Worm (Caenorhabditis elegans) whole organism, L4 larva: Measurements from ENCODE around the gene C01G5.5.

ENCODE experiments used
- F26F4.8 ChIP-seq: fragments of 200-800 bp; sonication (Bioruptor generic); conservative IDR thresholded peaks from 2 replicates; pipeline ENCODE4 v1.3.6; 2022; ENCODE audit warnings: missing genetic modification characterization, missing compliant biosample characterization
- F49E8.2 ChIP-seq: sonication (generic microtip); optimal IDR thresholded peaks from 2 replicates; lab custom pipeline; 2016; ENCODE audit warnings: missing compliant biosample characterization, mild to moderate bottlenecking, missing genetic modification characterization, borderline replicate concordance
- T20F7.1 ChIP-seq: fragments of 200-800 bp; sonication (Bioruptor generic); optimal IDR thresholded peaks from 2 replicates; lab custom pipeline; 2018; ENCODE audit warnings: mild to moderate bottlenecking, missing genetic modification characterization, missing compliant biosample characterization
- T26A8.4 ChIP-seq: fragments of 200-800 bp; sonication (Bioruptor generic); IDR thresholded peaks from 2 replicates; pipeline ENCODE4 v1.3.6; 2022; ENCODE audit warnings: missing genetic modification characterization, missing compliant biosample characterization
- Y105C5A.15 ChIP-seq: fragments of 200-800 bp; sonication (Bioruptor generic); IDR thresholded peaks from 2 replicates; pipeline ENCODE4 v1.3.6; 2022; ENCODE audit warnings: missing genetic modification characterization, missing compliant biosample characterization
- Y5F2A.4 ChIP-seq: fragments of 200-800 bp; sonication (Bioruptor generic); optimal IDR thresholded peaks from 2 replicates; lab custom pipeline; 2018; ENCODE audit warnings: mild to moderate bottlenecking, missing genetic modification characterization, missing compliant biosample characterization
- ZK337.2 ChIP-seq: fragments of 200-800 bp; sonication (Bioruptor generic); IDR thresholded peaks from 2 replicates; pipeline ENCODE4 v1.3.6; 2022; ENCODE audit warnings: missing genetic modification reagents, missing genetic modification characterization, missing compliant biosample characterization
- aha-1 ChIP-seq: fragments of 150-350 bp; peaks from one replicate; lab custom pipeline; 2014; ENCODE audit warnings: missing biosample characterization, missing genetic modification characterization
- attf-4 ChIP-seq: sonication (generic microtip); optimal IDR thresholded peaks from 3 replicates; lab custom pipeline; 2017; ENCODE audit warnings: missing biosample characterization, missing genetic modification characterization
- ceh-32 ChIP-seq: sonication (generic microtip); optimal IDR thresholded peaks from 2 replicates; lab custom pipeline; 2016; ENCODE audit warnings: mild to moderate bottlenecking, missing genetic modification characterization, missing compliant biosample characterization; ENCODE audit not compliant: poor library complexity
- ceh-62 ChIP-seq: sonication (generic microtip); optimal IDR thresholded peaks from 2 replicates; lab custom pipeline; 2017; ENCODE audit warnings: missing biosample characterization, missing genetic modification characterization
- cey-2 ChIP-seq: sonication (generic microtip); optimal IDR thresholded peaks from 3 replicates; lab custom pipeline; 2017; ENCODE audit warnings: missing genetic modification characterization, mild to moderate bottlenecking, missing compliant biosample characterization, antibody characterized with exemption, borderline replicate concordance; ENCODE audit not compliant: insufficient read depth
- ctbp-1 ChIP-seq: fragments of 200-800 bp; sonication (Bioruptor generic); IDR thresholded peaks from 2 replicates; pipeline ENCODE4 v1.3.6; 2022; ENCODE audit warnings: missing genetic modification reagents, missing genetic modification characterization, missing compliant biosample characterization
- daf-16 ChIP-seq, 3 experiments: sonication (generic microtip); optimal IDR thresholded peaks; 2 replicates each; lab custom pipeline; 2016 to 2017; ENCODE audit warnings: missing genetic modification characterization in 3 of 3, missing genetic modification reagents in 3 of 3, mild to moderate bottlenecking in 2 of 3, missing compliant biosample characterization in 2 of 3, missing biosample characterization in 1 of 3, moderate library complexity in 1 of 3
- daf-19 ChIP-seq: fragments of 200-800 bp; sonication (Bioruptor generic); conservative IDR thresholded peaks from 2 replicates; pipeline ENCODE4 v1.3.6; 2022; ENCODE audit warnings: missing genetic modification characterization, missing compliant biosample characterization
- dpl-1 ChIP-seq: fragments of 150-350 bp; optimal IDR thresholded peaks from 2 replicates; lab custom pipeline; 2014; ENCODE audit warnings: missing biosample characterization, missing genetic modification reagents, missing genetic modification characterization
- dve-1 ChIP-seq: sonication (generic microtip); optimal IDR thresholded peaks from 2 replicates; lab custom pipeline; 2017; ENCODE audit warnings: antibody characterized with exemption, mild to moderate bottlenecking, missing genetic modification characterization, missing compliant biosample characterization; ENCODE audit not compliant: insufficient read depth
- egl-43 ChIP-seq: fragments of 200-800 bp; sonication (Bioruptor generic); IDR thresholded peaks from 2 replicates; pipeline ENCODE4 v1.3.6; 2022; ENCODE audit warnings: missing genetic modification reagents, missing genetic modification characterization, missing compliant biosample characterization
- fos-1 ChIP-seq: fragments of 150-350 bp; optimal IDR thresholded peaks from 2 replicates; lab custom pipeline; 2014; ENCODE audit warnings: missing biosample characterization, missing genetic modification characterization
- hlh-30 ChIP-seq: sonication (generic microtip); optimal IDR thresholded peaks from 2 replicates; lab custom pipeline; 2017; ENCODE audit warnings: antibody characterized with exemption, mild to moderate bottlenecking, missing genetic modification characterization, missing compliant biosample characterization; ENCODE audit not compliant: insufficient read depth
- jun-1 ChIP-seq: fragments of 150-350 bp; optimal IDR thresholded peaks from 2 replicates; lab custom pipeline; 2014; ENCODE audit warnings: missing biosample characterization, missing genetic modification reagents, missing genetic modification characterization
- lim-7 ChIP-seq: fragments of 200-800 bp; sonication (Bioruptor generic); IDR thresholded peaks from 2 replicates; pipeline ENCODE4 v1.3.6; 2022; ENCODE audit warnings: missing genetic modification characterization, missing compliant biosample characterization
- lin-15B ChIP-seq: fragments of 150-350 bp; sonication (generic microtip); optimal IDR thresholded peaks from 3 replicates; lab custom pipeline; 2014; ENCODE audit warnings: missing biosample characterization, missing genetic modification characterization
- lin-38 ChIP-seq: fragments of 200-800 bp; sonication (Bioruptor generic); IDR thresholded peaks from 2 replicates; pipeline ENCODE4 v1.3.6; 2022; ENCODE audit warnings: missing genetic modification reagents, missing genetic modification characterization, missing compliant biosample characterization
- lsy-2 ChIP-seq, 2 experiments: fragments of 150-350 bp in 1 of 2; sonication (generic microtip) in 1 of 2; optimal IDR thresholded peaks; 2 replicates each; lab custom pipeline; 2014 to 2017; ENCODE audit warnings: missing biosample characterization in 2 of 2, missing genetic modification characterization in 2 of 2
- madf-9 ChIP-seq: fragments of 200-800 bp; sonication (Bioruptor generic); conservative IDR thresholded peaks from 2 replicates; pipeline ENCODE4 v1.3.6; 2022; ENCODE audit warnings: missing genetic modification reagents, missing genetic modification characterization, missing compliant biosample characterization
- mep-1 ChIP-seq: fragments of 150-350 bp; sonication (generic microtip); optimal IDR thresholded peaks from 3 replicates; lab custom pipeline; 2014; ENCODE audit warnings: missing biosample characterization, missing genetic modification characterization
- mes-2 ChIP-seq: sonication (generic microtip); optimal IDR thresholded peaks from 2 replicates; lab custom pipeline; 2016; ENCODE audit warnings: missing genotype, mild to moderate bottlenecking, missing genetic modification characterization, missing compliant biosample characterization; ENCODE audit not compliant: poor library complexity, severe bottlenecking
- mxl-2 ChIP-seq: fragments of 200-800 bp; sonication (Bioruptor generic); conservative IDR thresholded peaks from 2 replicates; pipeline ENCODE4 v1.3.6; 2022; ENCODE audit warnings: missing genetic modification reagents, missing genetic modification characterization, missing compliant biosample characterization
- mxl-3 ChIP-seq: fragments of 200-800 bp; sonication (Bioruptor generic); optimal IDR thresholded peaks from 2 replicates; lab custom pipeline; 2018; ENCODE audit warnings: mild to moderate bottlenecking, missing genetic modification characterization, missing compliant biosample characterization
- nhr-10 ChIP-seq: fragments of 150-350 bp; optimal IDR thresholded peaks from 2 replicates; lab custom pipeline; 2014; ENCODE audit warnings: missing biosample characterization, missing genetic modification characterization
- nhr-11 ChIP-seq: fragments of 150-350 bp; optimal IDR thresholded peaks from 2 replicates; lab custom pipeline; 2014; ENCODE audit warnings: missing biosample characterization, missing genetic modification characterization
- nhr-111 ChIP-seq: fragments of 200-800 bp; sonication (Bioruptor generic); optimal IDR thresholded peaks from 2 replicates; lab custom pipeline; 2018; ENCODE audit warnings: mild to moderate bottlenecking, missing genetic modification characterization, missing compliant biosample characterization
- nhr-25 ChIP-seq: sonication (generic microtip); optimal IDR thresholded peaks from 2 replicates; lab custom pipeline; 2017; ENCODE audit warnings: missing genetic modification characterization, mild to moderate bottlenecking, missing compliant biosample characterization, antibody characterized with exemption, moderate library complexity, borderline replicate concordance; ENCODE audit not compliant: insufficient read depth
- nhr-41 ChIP-seq: fragments of 200-800 bp; sonication (Bioruptor generic); IDR thresholded peaks from 2 replicates; pipeline ENCODE4 v1.3.6; 2022; ENCODE audit warnings: missing genetic modification reagents, missing genetic modification characterization, missing compliant biosample characterization
- nhr-77 ChIP-seq: fragments of 150-350 bp; optimal IDR thresholded peaks from 2 replicates; lab custom pipeline; 2014; ENCODE audit warnings: missing biosample characterization, missing genetic modification characterization
- pqm-1 ChIP-seq: sonication (generic microtip); optimal IDR thresholded peaks from 2 replicates; lab custom pipeline; 2017; ENCODE audit warnings: missing biosample characterization, missing genetic modification characterization
- rbr-2 ChIP-seq: sonication (generic microtip); optimal IDR thresholded peaks from 2 replicates; lab custom pipeline; 2016; ENCODE audit warnings: missing genotype, missing genetic modification characterization, missing compliant biosample characterization
- snpc-1.2 ChIP-seq: fragments of 200-800 bp; sonication (Bioruptor generic); IDR thresholded peaks from 2 replicates; pipeline ENCODE4 v1.3.6; 2022; ENCODE audit warnings: missing genetic modification reagents, missing genetic modification characterization, missing compliant biosample characterization
- snpc-4 ChIP-seq: fragments of 150-350 bp; optimal IDR thresholded peaks from 2 replicates; lab custom pipeline; 2014; ENCODE audit warnings: missing biosample characterization, missing genetic modification characterization
- spr-3 ChIP-seq: fragments of 200-800 bp; sonication (Bioruptor generic); optimal IDR thresholded peaks from 2 replicates; lab custom pipeline; 2018; ENCODE audit warnings: mild to moderate bottlenecking, missing genetic modification characterization, missing compliant biosample characterization
- unc-39 ChIP-seq: sonication (generic microtip); optimal IDR thresholded peaks from 2 replicates; lab custom pipeline; 2017; ENCODE audit warnings: missing biosample characterization, missing genetic modification characterization
- vab-7 ChIP-seq: fragments of 200-800 bp; sonication (Bioruptor generic); IDR thresholded peaks from 2 replicates; pipeline ENCODE4 v1.3.6; 2022; ENCODE audit warnings: missing genetic modification reagents, missing genetic modification characterization, missing compliant biosample characterization
- zag-1 ChIP-seq: fragments of 150-350 bp; optimal IDR thresholded peaks from 2 replicates; lab custom pipeline; 2014; ENCODE audit warnings: missing biosample characterization, missing genetic modification characterization
- zip-11 ChIP-seq: fragments of 200-800 bp; sonication (Bioruptor generic); IDR thresholded peaks from 2 replicates; pipeline ENCODE4 v1.3.6; 2022; ENCODE audit warnings: missing genetic modification characterization, missing compliant biosample characterization

C01G5.5 gene

DNA sequence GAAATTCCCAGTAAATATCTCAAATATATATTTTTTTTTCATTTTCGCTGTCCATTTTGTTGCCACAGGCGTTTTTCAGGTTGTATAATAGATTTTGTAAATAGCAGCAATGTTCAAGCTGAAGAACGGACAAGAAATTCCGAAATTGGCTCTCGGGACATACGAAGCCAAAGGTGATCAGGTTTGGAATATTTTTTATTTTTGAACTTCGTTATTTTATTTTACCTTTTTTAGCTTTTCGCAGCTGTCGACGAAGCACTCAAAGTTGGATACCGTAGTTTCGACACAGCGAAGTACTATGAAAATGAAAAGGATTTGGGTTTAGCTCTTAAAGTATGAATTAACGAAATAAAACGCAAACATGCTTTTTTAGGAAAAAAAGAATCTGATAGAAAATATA lies at the start of gene C01G5.5:
Gene C01G5.5 (plus strand): TSS at position 80 of the 400 bp plus-strand sequence.
- TF ChIP-seq aha-1 (peak; percentile 59), mes-2 (tag; lab: Kevin White, UChicago) (peak; percentile 15), snpc-1.2 (0 out of 2 replicates have a peak, but pooled peaks have one; percentile 32), pqm-1 (tag; lab: Kevin White, UChicago) (no peak)

ce11 chrIV:6474751-6475150 lies 49.7 kb upstream of the C01G5.5 start:
- no peak for TF ChIP-seq mxl-3
- peak in 1 of 2 experiments; percentile 64 for TF ChIP-seq lsy-2 (tag; optimal IDR thresholded peaks at IDR 0.05; lab: Kevin White, UChicago)
- TF ChIP-seq T26A8.4 (GFP tag; lab: Robert Waterston, UW) = no peak
- peak; percentile 29 for TF ChIP-seq rbr-2
- TF ChIP-seq mep-1 (tag; lab: Kevin White, UChicago) = peak; percentile 44
- TF ChIP-seq dve-1 (tag; lab: Kevin White, UChicago) = peak; percentile 32
- peak; percentile 9 for TF ChIP-seq hlh-30 (tag; lab: Kevin White, UChicago)
- no peak for TF ChIP-seq lim-7 (GFP tag; lab: Robert Waterston, UW)
- no peak for TF ChIP-seq spr-3 (GFP tag; lab: Kevin White, UChicago)
- TF ChIP-seq ceh-32 (tag; lab: Kevin White, UChicago) = no peak
- TF ChIP-seq zip-11 (GFP tag; lab: Robert Waterston, UW) = no peak
- no peak for TF ChIP-seq F26F4.8 (GFP tag; lab: Robert Waterston, UW)
- TF ChIP-seq nhr-77 (tag; lab: Kevin White, UChicago) = no peak
- peak in 1 of 2 experiments; percentile 12 for TF ChIP-seq daf-16 (GFP tag; optimal IDR thresholded peaks at IDR 0.05; lab: Kevin White, UChicago)
- peak; percentile 86 for TF ChIP-seq daf-16 (tag; optimal IDR thresholded peaks at IDR 0.05; lab: Kevin White, UChicago)
- peak; percentile 6 for TF ChIP-seq dpl-1 (GFP tag; lab: Kevin White, UChicago)
- no peak for TF ChIP-seq ctbp-1 (GFP tag; lab: Robert Waterston, UW)
- no peak for TF ChIP-seq Y5F2A.4 (GFP tag; lab: Kevin White, UChicago)
- TF ChIP-seq nhr-11 = peak; percentile 17
- TF ChIP-seq vab-7 (GFP tag; lab: Robert Waterston, UW) = no peak
- no peak for TF ChIP-seq nhr-111 (GFP tag; lab: Kevin White, UChicago)
- TF ChIP-seq Y105C5A.15 = no peak
- TF ChIP-seq lin-15B (tag; lab: Kevin White, UChicago) = no peak
- no peak for TF ChIP-seq daf-19 (GFP tag; lab: Robert Waterston, UW)

DNA sequence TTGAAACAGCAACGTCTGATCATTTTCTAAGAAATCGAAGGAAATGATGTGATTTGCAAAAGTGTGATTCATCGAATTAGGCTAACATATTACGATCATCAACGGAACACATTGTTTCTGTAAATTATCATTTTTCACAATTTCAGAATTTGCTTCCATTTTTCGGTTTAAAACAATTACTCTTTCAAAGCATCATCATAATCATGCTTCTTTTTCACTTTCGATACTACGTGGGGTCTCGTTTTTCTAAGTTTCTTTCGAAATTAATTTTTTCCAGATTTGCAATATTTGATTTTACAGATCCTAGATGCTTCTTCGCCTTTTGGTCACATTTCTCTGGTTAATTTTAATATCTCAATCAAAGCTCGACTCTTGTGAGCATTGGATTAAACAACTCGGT lies 44.2 kb upstream of the C01G5.5 start, which contains the start of gene tyr-6:
Gene tyr-6 (plus strand): TSS at position 301 of the 400 bp plus-strand sequence.
- TF ChIP-seq lim-7 (GFP tag; lab: Robert Waterston, UW) (no peak), zag-1 (tag; lab: Kevin White, UChicago) (no peak)

ce11 chrIV:6480978-6481377 lies 43.4 kb upstream of the C01G5.5 start:
- peak; percentile 78 for TF ChIP-seq ZK337.2 (GFP tag; lab: Robert Waterston, UW)
- no peak for TF ChIP-seq egl-43 (GFP tag; lab: Robert Waterston, UW)
- TF ChIP-seq jun-1 (tag; lab: Kevin White, UChicago) = no peak
- TF ChIP-seq madf-9 = peak; percentile 64
- TF ChIP-seq F49E8.2 (tag; lab: Kevin White, UChicago) = peak; percentile 36
- TF ChIP-seq mxl-2 (GFP tag; lab: Robert Waterston, UW) = no peak
- no peak for TF ChIP-seq fos-1 (tag; lab: Kevin White, UChicago)
- TF ChIP-seq cey-2 (tag; lab: Kevin White, UChicago) = no peak
- TF ChIP-seq ceh-62 (tag; lab: Kevin White, UChicago) = no peak
- no peak for TF ChIP-seq nhr-10 (tag; lab: Kevin White, UChicago)
- no peak for TF ChIP-seq snpc-4
- TF ChIP-seq unc-39 (tag; lab: Kevin White, UChicago) = no peak
- TF ChIP-seq dve-1 (tag; lab: Kevin White, UChicago) = peak; percentile 52
- no peak for TF ChIP-seq nhr-25
- TF ChIP-seq attf-4 (tag; lab: Kevin White, UChicago) = no peak
- TF ChIP-seq Y105C5A.15 = peak; percentile 88
- no peak for TF ChIP-seq T20F7.1
- peak; percentile 78 for TF ChIP-seq lin-38 (GFP tag; lab: Robert Waterston, UW)
- peak; percentile 93 for TF ChIP-seq aha-1
- TF ChIP-seq rbr-2 = peak; percentile 55
- TF ChIP-seq nhr-41 (GFP tag; lab: Robert Waterston, UW) = peak; percentile 70
